Worm (Caenorhabditis elegans) whole organism, midembryonic: ENCODE data around the gene srb-19.

Experiments
- T22C8.4 ChIP-seq: fragments of 200-800 bp; sonication (Bioruptor generic); IDR thresholded peaks from 2 replicates; pipeline ENCODE4 v1.3.6; 2022; ENCODE audit warnings: missing genetic modification characterization, missing compliant biosample characterization
- cog-1 ChIP-seq: sonication (generic microtip); optimal IDR thresholded peaks from 2 replicates; lab custom pipeline; 2016; ENCODE audit warnings: missing genetic modification characterization, missing compliant biosample characterization
- med-1 ChIP-seq: sonication (generic microtip); optimal IDR thresholded peaks from 2 replicates; lab custom pipeline; 2017; ENCODE audit warnings: missing genetic modification characterization, mild to moderate bottlenecking, missing compliant biosample characterization, antibody characterized with exemption, missing genetic modification reagents; ENCODE audit not compliant: insufficient read depth
- ref-1 ChIP-seq: fragments of 200-800 bp; sonication (Bioruptor generic); conservative IDR thresholded peaks from 2 replicates; pipeline ENCODE4 v1.3.6; 2022; ENCODE audit warnings: missing genetic modification reagents, missing genetic modification characterization, missing compliant biosample characterization
- ztf-29 ChIP-seq: fragments of 200-800 bp; sonication (Bioruptor generic); IDR thresholded peaks from 2 replicates; pipeline ENCODE4 v1.3.6; 2022; ENCODE audit warnings: missing genetic modification reagents, missing genetic modification characterization, missing compliant biosample characterization

ce11 chrV:7472815-7473214, 47.2 kb downstream of the srb-19 start, which contains the start of gene str-28:
- no peak for TF ChIP-seq ref-1 (GFP tag; lab: Robert Waterston, UW)
- no peak for TF ChIP-seq med-1 (GFP tag; lab: Kevin White, UChicago)
- TF ChIP-seq ztf-29 (GFP tag; lab: Robert Waterston, UW) = no peak
- TF ChIP-seq cog-1 (tag; lab: Kevin White, UChicago) = no peak
- TF ChIP-seq T22C8.4 = no peak
